Fruit fly (Drosophila melanogaster) whole organism, larva: ENCODE data around the gene ppk5.

ENCODE experiments used
- noc ChIP-seq: fragments of 200-800 bp; sonication (Bioruptor generic); optimal IDR thresholded peaks from 3 replicates; lab custom pipeline; 2019; ENCODE audit warnings: missing biosample characterization, mild to moderate bottlenecking, missing genetic modification characterization, moderate library complexity

ppk5 gene

dm6 chr3L:21568848-21569372 is 34.5 kb downstream of the ppk5 start, which contains the start of the genes CRIF and SMC5:
Gene CRIF, minus strand, starts transcription at chr3L:21568898.
Gene SMC5, plus strand, starts transcription at chr3L:21569176.
- no peak for TF ChIP-seq noc (tag; lab: Kevin White, UChicago)

- TF ChIP-seq noc (tag; lab: Kevin White, UChicago): no peak
These were observed 39.4 kb downstream of the ppk5 start, which contains the start of gene EMC10 for dm6 chr3L:21573831-21574230. Gene EMC10, plus strand, starts transcription at chr3L:21574131.

- TF ChIP-seq noc (tag; lab: Kevin White, UChicago): no peak
These were observed 39.9 kb downstream of the ppk5 start for dm6 chr3L:21574296-21574745.

- TF ChIP-seq noc (tag; lab: Kevin White, UChicago): no peak
These were observed 47.5 kb downstream of the ppk5 start for dm6 chr3L:21581984-21582383.

- TF ChIP-seq noc (tag; lab: Kevin White, UChicago): no peak
These were observed 50.2 kb downstream of the ppk5 start for dm6 chr3L:21584683-21585082.

dm6 chr3L:21585397-21585796 is 50.9 kb downstream of the ppk5 start:
- no peak for TF ChIP-seq noc (tag; lab: Kevin White, UChicago)
